Worm (Caenorhabditis elegans) whole organism, L4 larva: Measurements from ENCODE around the gene mrpl-18.

ENCODE experiments used
- D1046.2 ChIP-seq: fragments of 200-800 bp; sonication (Bioruptor generic); IDR thresholded peaks from 2 replicates; pipeline ENCODE4 v1.3.6; 2022; ENCODE audit warnings: missing genetic modification characterization, missing compliant biosample characterization
- F26F4.8 ChIP-seq: fragments of 200-800 bp; sonication (Bioruptor generic); conservative IDR thresholded peaks from 2 replicates; pipeline ENCODE4 v1.3.6; 2022; ENCODE audit warnings: missing genetic modification characterization, missing compliant biosample characterization
- F37D6.2 ChIP-seq: sonication (generic microtip); optimal IDR thresholded peaks from 2 replicates; lab custom pipeline; 2016; ENCODE audit warnings: mild to moderate bottlenecking, missing genetic modification characterization, missing compliant biosample characterization
- F44E2.7 ChIP-seq: fragments of 200-800 bp; sonication (Bioruptor generic); IDR thresholded peaks from 2 replicates; pipeline ENCODE4 v2.1.2; 2022; ENCODE audit warnings: missing genetic modification characterization, missing compliant biosample characterization
- R02D3.7 ChIP-seq: fragments of 150-350 bp; sonication (generic microtip); optimal IDR thresholded peaks from 3 replicates; lab custom pipeline; 2014; ENCODE audit warnings: missing biosample characterization, missing genetic modification characterization
- T26A8.4 ChIP-seq: fragments of 200-800 bp; sonication (Bioruptor generic); IDR thresholded peaks from 2 replicates; pipeline ENCODE4 v1.3.6; 2022; ENCODE audit warnings: missing genetic modification characterization, missing compliant biosample characterization
- Y48G9A.11 ChIP-seq: fragments of 200-800 bp; sonication (Bioruptor generic); IDR thresholded peaks from 2 replicates; pipeline ENCODE4 v1.3.6; 2022; ENCODE audit warnings: missing genetic modification reagents, missing genetic modification characterization, missing compliant biosample characterization
- Y5F2A.4 ChIP-seq: fragments of 200-800 bp; sonication (Bioruptor generic); optimal IDR thresholded peaks from 2 replicates; lab custom pipeline; 2018; ENCODE audit warnings: mild to moderate bottlenecking, missing genetic modification characterization, missing compliant biosample characterization
- Y75B8A.6 ChIP-seq: fragments of 200-800 bp; sonication (Bioruptor generic); IDR thresholded peaks from 2 replicates; pipeline ENCODE4 v1.3.6; 2022; ENCODE audit warnings: missing genetic modification reagents, missing genetic modification characterization, missing compliant biosample characterization
- ZK337.2 ChIP-seq: fragments of 200-800 bp; sonication (Bioruptor generic); IDR thresholded peaks from 2 replicates; pipeline ENCODE4 v1.3.6; 2022; ENCODE audit warnings: missing genetic modification reagents, missing genetic modification characterization, missing compliant biosample characterization
- ceh-20 ChIP-seq: fragments of 200-800 bp; sonication (Bioruptor generic); IDR thresholded peaks from 2 replicates; pipeline ENCODE4 v1.3.6; 2022; ENCODE audit warnings: missing genetic modification reagents, missing genetic modification characterization, missing compliant biosample characterization
- ceh-32 ChIP-seq: sonication (generic microtip); optimal IDR thresholded peaks from 2 replicates; lab custom pipeline; 2016; ENCODE audit warnings: mild to moderate bottlenecking, missing genetic modification characterization, missing compliant biosample characterization; ENCODE audit not compliant: poor library complexity
- ceh-62 ChIP-seq: sonication (generic microtip); optimal IDR thresholded peaks from 2 replicates; lab custom pipeline; 2017; ENCODE audit warnings: missing biosample characterization, missing genetic modification characterization
- ctbp-1 ChIP-seq: fragments of 200-800 bp; sonication (Bioruptor generic); IDR thresholded peaks from 2 replicates; pipeline ENCODE4 v1.3.6; 2022; ENCODE audit warnings: missing genetic modification reagents, missing genetic modification characterization, missing compliant biosample characterization
- daf-12 ChIP-seq: fragments of 150-350 bp; optimal IDR thresholded peaks from 2 replicates; lab custom pipeline; 2014; ENCODE audit warnings: missing biosample characterization, missing genetic modification reagents, missing genetic modification characterization
- daf-16 ChIP-seq, 3 experiments: sonication (generic microtip); optimal IDR thresholded peaks; 2 replicates each; lab custom pipeline; 2016 to 2017; ENCODE audit warnings: missing genetic modification characterization in 3 of 3, missing genetic modification reagents in 3 of 3, mild to moderate bottlenecking in 2 of 3, missing compliant biosample characterization in 2 of 3, missing biosample characterization in 1 of 3, moderate library complexity in 1 of 3
- daf-19 ChIP-seq: fragments of 200-800 bp; sonication (Bioruptor generic); conservative IDR thresholded peaks from 2 replicates; pipeline ENCODE4 v1.3.6; 2022; ENCODE audit warnings: missing genetic modification characterization, missing compliant biosample characterization
- daf-8 ChIP-seq: fragments of 200-800 bp; sonication (Bioruptor generic); IDR thresholded peaks from 2 replicates; pipeline ENCODE4 v1.3.6; 2022; ENCODE audit warnings: missing genetic modification characterization, missing compliant biosample characterization
- dmd-8 ChIP-seq: fragments of 200-800 bp; sonication (Bioruptor generic); IDR thresholded peaks from 2 replicates; pipeline ENCODE4 v1.3.6; 2022; ENCODE audit warnings: missing genetic modification characterization, missing compliant biosample characterization
- dmd-9 ChIP-seq: fragments of 200-800 bp; sonication (Bioruptor generic); IDR thresholded peaks from 2 replicates; pipeline ENCODE4 v1.3.6; 2022; ENCODE audit warnings: missing genetic modification reagents, missing genetic modification characterization, missing compliant biosample characterization
- dpl-1 ChIP-seq: fragments of 150-350 bp; optimal IDR thresholded peaks from 2 replicates; lab custom pipeline; 2014; ENCODE audit warnings: missing biosample characterization, missing genetic modification reagents, missing genetic modification characterization
- dve-1 ChIP-seq: sonication (generic microtip); optimal IDR thresholded peaks from 2 replicates; lab custom pipeline; 2017; ENCODE audit warnings: antibody characterized with exemption, mild to moderate bottlenecking, missing genetic modification characterization, missing compliant biosample characterization; ENCODE audit not compliant: insufficient read depth
- egl-27 ChIP-seq: sonication (generic microtip); optimal IDR thresholded peaks from 3 replicates; lab custom pipeline; 2017; ENCODE audit warnings: missing biosample characterization, missing genetic modification reagents, missing genetic modification characterization
- fkh-10 ChIP-seq: fragments of 150-350 bp; optimal IDR thresholded peaks from 2 replicates; lab custom pipeline; 2014; ENCODE audit warnings: missing biosample characterization, missing genetic modification reagents, missing genetic modification characterization
- gei-8 ChIP-seq: fragments of 200-800 bp; sonication (Bioruptor generic); optimal IDR thresholded peaks from 2 replicates; lab custom pipeline; 2018; ENCODE audit warnings: mild to moderate bottlenecking, missing genetic modification characterization, missing compliant biosample characterization
- lir-3 ChIP-seq: sonication (generic microtip); optimal IDR thresholded peaks from 2 replicates; lab custom pipeline; 2016; ENCODE audit warnings: mild to moderate bottlenecking, missing genetic modification characterization, missing compliant biosample characterization
- lsy-2 ChIP-seq, 2 experiments: fragments of 150-350 bp in 1 of 2; sonication (generic microtip) in 1 of 2; optimal IDR thresholded peaks; 2 replicates each; lab custom pipeline; 2014 to 2017; ENCODE audit warnings: missing biosample characterization in 2 of 2, missing genetic modification characterization in 2 of 2
- madf-5 ChIP-seq, 2 experiments: fragments of 200-800 bp; sonication (Bioruptor generic); IDR thresholded peaks; 2 replicates each; pipeline ENCODE4 v1.3.6; 2022; ENCODE audit warnings: missing compliant biosample characterization in 2 of 2, missing genetic modification characterization in 2 of 2
- mdl-1 ChIP-seq, 2 experiments: fragments of 150-350 bp in 1 of 2; sonication (generic microtip) in 1 of 2; optimal IDR thresholded peaks; 2 replicates each; lab custom pipeline; 2014 to 2017; ENCODE audit warnings: missing biosample characterization in 2 of 2, missing genetic modification characterization in 2 of 2
- mes-2 ChIP-seq: sonication (generic microtip); optimal IDR thresholded peaks from 2 replicates; lab custom pipeline; 2016; ENCODE audit warnings: missing genotype, mild to moderate bottlenecking, missing genetic modification characterization, missing compliant biosample characterization; ENCODE audit not compliant: poor library complexity, severe bottlenecking
- nhr-11 ChIP-seq: fragments of 150-350 bp; optimal IDR thresholded peaks from 2 replicates; lab custom pipeline; 2014; ENCODE audit warnings: missing biosample characterization, missing genetic modification characterization
- nhr-25 ChIP-seq: sonication (generic microtip); optimal IDR thresholded peaks from 2 replicates; lab custom pipeline; 2017; ENCODE audit warnings: missing genetic modification characterization, mild to moderate bottlenecking, missing compliant biosample characterization, antibody characterized with exemption, moderate library complexity, borderline replicate concordance; ENCODE audit not compliant: insufficient read depth
- nhr-28 ChIP-seq: fragments of 150-350 bp; optimal IDR thresholded peaks from 2 replicates; lab custom pipeline; 2014; ENCODE audit warnings: missing biosample characterization, missing genetic modification characterization
- nhr-41 ChIP-seq: fragments of 200-800 bp; sonication (Bioruptor generic); IDR thresholded peaks from 2 replicates; pipeline ENCODE4 v1.3.6; 2022; ENCODE audit warnings: missing genetic modification reagents, missing genetic modification characterization, missing compliant biosample characterization
- nhr-42 ChIP-seq: fragments of 200-800 bp; sonication (Bioruptor generic); IDR thresholded peaks from 2 replicates; pipeline ENCODE4 v1.3.6; 2022; ENCODE audit warnings: missing genetic modification characterization, missing compliant biosample characterization
- nhr-6 ChIP-seq: fragments of 150-350 bp; optimal IDR thresholded peaks from 2 replicates; lab custom pipeline; 2014; ENCODE audit warnings: missing biosample characterization, missing genetic modification characterization
- php-3 ChIP-seq: fragments of 200-800 bp; sonication (Bioruptor generic); IDR thresholded peaks from 2 replicates; pipeline ENCODE4 v1.3.6; 2022; ENCODE audit warnings: missing genetic modification reagents, missing genetic modification characterization, missing compliant biosample characterization
- pqm-1 ChIP-seq: sonication (generic microtip); optimal IDR thresholded peaks from 2 replicates; lab custom pipeline; 2017; ENCODE audit warnings: missing biosample characterization, missing genetic modification characterization
- sdz-12 ChIP-seq: fragments of 200-800 bp; sonication (Bioruptor generic); optimal IDR thresholded peaks from 2 replicates; lab custom pipeline; 2018; ENCODE audit warnings: mild to moderate bottlenecking, missing genetic modification characterization, missing compliant biosample characterization
- set-16 ChIP-seq: fragments of 200-800 bp; sonication (Bioruptor generic); IDR thresholded peaks from 2 replicates; pipeline ENCODE4 v1.3.6; 2022; ENCODE audit warnings: missing genetic modification reagents, missing genetic modification characterization, missing compliant biosample characterization
- skn-1 ChIP-seq: fragments of 150-350 bp; optimal IDR thresholded peaks from 2 replicates; lab custom pipeline; 2014; ENCODE audit warnings: missing biosample characterization, missing genetic modification characterization
- snpc-4 ChIP-seq: fragments of 150-350 bp; optimal IDR thresholded peaks from 2 replicates; lab custom pipeline; 2014; ENCODE audit warnings: missing biosample characterization, missing genetic modification characterization
- spr-3 ChIP-seq: fragments of 200-800 bp; sonication (Bioruptor generic); optimal IDR thresholded peaks from 2 replicates; lab custom pipeline; 2018; ENCODE audit warnings: mild to moderate bottlenecking, missing genetic modification characterization, missing compliant biosample characterization
- tag-97 ChIP-seq: fragments of 200-800 bp; sonication (Bioruptor generic); IDR thresholded peaks from 2 replicates; pipeline ENCODE4 v1.3.6; 2022; ENCODE audit warnings: missing genetic modification characterization, missing compliant biosample characterization
- tra-1 ChIP-seq: fragments of 200-800 bp; sonication (Bioruptor generic); IDR thresholded peaks from 2 replicates; pipeline ENCODE4 v1.3.6; 2022; ENCODE audit warnings: missing genetic modification reagents, missing genetic modification characterization, missing compliant biosample characterization
- unc-130 ChIP-seq: sonication (generic microtip); optimal IDR thresholded peaks from 2 replicates; lab custom pipeline; 2016; ENCODE audit warnings: missing genetic modification reagents, missing genetic modification characterization, missing compliant biosample characterization
- vab-7 ChIP-seq: fragments of 200-800 bp; sonication (Bioruptor generic); IDR thresholded peaks from 2 replicates; pipeline ENCODE4 v1.3.6; 2022; ENCODE audit warnings: missing genetic modification reagents, missing genetic modification characterization, missing compliant biosample characterization
- zag-1 ChIP-seq: fragments of 150-350 bp; optimal IDR thresholded peaks from 2 replicates; lab custom pipeline; 2014; ENCODE audit warnings: missing biosample characterization, missing genetic modification characterization
- zfp-2 ChIP-seq: sonication (generic microtip); optimal IDR thresholded peaks from 2 replicates; lab custom pipeline; 2016; ENCODE audit warnings: mild to moderate bottlenecking, missing genetic modification characterization, missing compliant biosample characterization
- zip-11 ChIP-seq: fragments of 200-800 bp; sonication (Bioruptor generic); IDR thresholded peaks from 2 replicates; pipeline ENCODE4 v1.3.6; 2022; ENCODE audit warnings: missing genetic modification characterization, missing compliant biosample characterization
- zip-2 ChIP-seq: fragments of 150-350 bp; optimal IDR thresholded peaks from 2 replicates; lab custom pipeline; 2014; ENCODE audit warnings: missing biosample characterization, missing genetic modification characterization
- ztf-11 ChIP-seq: fragments of 150-350 bp; optimal IDR thresholded peaks from 2 replicates; lab custom pipeline; 2014; ENCODE audit warnings: missing biosample characterization, missing genetic modification characterization

The mrpl-18 gene

DNA sequence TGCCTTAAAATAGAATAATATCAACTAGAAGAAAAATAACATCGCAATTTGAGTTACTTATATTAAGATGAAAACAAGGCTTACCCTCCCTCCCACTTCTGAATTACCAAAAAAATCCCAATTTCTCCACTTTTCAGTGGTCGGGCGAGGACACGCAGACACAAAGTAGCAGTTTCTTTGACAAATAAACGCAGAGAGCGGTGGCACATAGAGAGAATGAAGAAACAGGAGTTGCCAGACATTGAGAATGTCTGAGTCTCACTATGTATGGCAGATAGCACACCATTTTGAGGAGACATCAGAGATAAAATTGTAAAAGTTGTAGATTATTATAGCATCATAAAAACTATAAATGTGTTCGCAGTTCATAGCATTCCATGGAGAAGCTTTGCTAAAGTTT is 19.6 kb upstream of the mrpl-18 start (continued):
- TF ChIP-seq nhr-25 (no peak), dpl-1 (GFP tag; lab: Kevin White, UChicago) (peak; percentile 19), ZK337.2 (no peak), dve-1 (tag; lab: Kevin White, UChicago) (peak; percentile 79), R02D3.7 (no peak), daf-16 (GFP tag; optimal IDR thresholded peaks at IDR 0.05; lab: Kevin White, UChicago) (no peak), daf-16 (tag; optimal IDR thresholded peaks at IDR 0.05; lab: Kevin White, UChicago) (peak; percentile 59), Y5F2A.4 (GFP tag; lab: Kevin White, UChicago) (no peak), ceh-62 (tag; lab: Kevin White, UChicago) (no peak), ztf-11 (no peak), dmd-9 (GFP tag; lab: Robert Waterston, UW) (no peak), mes-2 (tag; lab: Kevin White, UChicago) (peak; percentile 73), nhr-41 (GFP tag; lab: Robert Waterston, UW) (no peak), php-3 (peak; percentile 55; the same call in 1 of the 2 replicates), unc-130 (GFP tag; lab: Kevin White, UChicago) (no peak), nhr-42 (GFP tag; lab: Robert Waterston, UW) (no peak), D1046.2 (no peak), F44E2.7 (GFP tag; lab: Robert Waterston, UW) (no peak), zag-1 (tag; lab: Kevin White, UChicago) (no peak), nhr-11 (tag; lab: Kevin White, UChicago) (no peak), nhr-6 (tag; lab: Kevin White, UChicago) (peak; percentile 22), skn-1 (tag; lab: Kevin White, UChicago) (no peak), mdl-1 (tag; optimal IDR thresholded peaks at IDR 0.05; lab: Kevin White, UChicago) (peak in 1 of 2 experiments; percentile 39), pqm-1 (tag; lab: Kevin White, UChicago) (no peak), madf-5 (GFP tag; IDR thresholded peaks at IDR 0.05; lab: Robert Waterston, UW) (no peak), daf-8 (GFP tag; lab: Robert Waterston, UW) (no peak), set-16 (GFP tag; lab: Robert Waterston, UW) (no peak), tra-1 (GFP tag; lab: Robert Waterston, UW) (no peak), zfp-2 (tag; lab: Kevin White, UChicago) (no peak), sdz-12 (GFP tag; lab: Kevin White, UChicago) (no peak), spr-3 (GFP tag; lab: Kevin White, UChicago) (no peak), gei-8 (GFP tag; lab: Kevin White, UChicago) (no peak), nhr-28 (tag; lab: Kevin White, UChicago) (peak; percentile 72), vab-7 (no peak), dmd-8 (GFP tag; lab: Robert Waterston, UW) (no peak), lir-3 (tag; lab: Kevin White, UChicago) (no peak), daf-12 (tag; lab: Kevin White, UChicago) (no peak), T26A8.4 (GFP tag; lab: Robert Waterston, UW) (no peak), F37D6.2 (tag; lab: Kevin White, UChicago) (no peak), egl-27 (no peak), ceh-20 (GFP tag; lab: Robert Waterston, UW) (no peak), Y75B8A.6 (no peak), tag-97 (GFP tag; lab: Robert Waterston, UW) (no peak), zip-11 (GFP tag; lab: Robert Waterston, UW) (no peak), daf-19 (GFP tag; lab: Robert Waterston, UW) (no peak), zip-2 (tag; lab: Kevin White, UChicago) (peak; percentile 36), fkh-10 (GFP tag; lab: Kevin White, UChicago) (no peak), lsy-2 (tag; optimal IDR thresholded peaks at IDR 0.05; lab: Kevin White, UChicago) (peak in 1 of 2 experiments; percentile 79), ctbp-1 (GFP tag; lab: Robert Waterston, UW) (no peak), F26F4.8 (no peak), Y48G9A.11 (GFP tag; lab: Robert Waterston, UW) (no peak), ceh-32 (tag; lab: Kevin White, UChicago) (no peak), snpc-4 (tag; lab: Kevin White, UChicago) (no peak)
